Fruit fly (Drosophila melanogaster) whole organism, embryonic: ENCODE data around the gene mxt.
A peak's percentile ranks its signal among the peaks of the same experiment; 100 is the strongest.

Source experiments
- Bdp1 ChIP-seq: fragments of 200-800 bp; sonication (Bioruptor generic); optimal IDR thresholded peaks from 3 replicates; lab custom pipeline; 2016; ENCODE audit warnings: missing biosample characterization, missing genetic modification characterization
- CG10321 ChIP-seq: fragments of 200-800 bp; sonication (Bioruptor generic); IDR thresholded peaks from 2 replicates; pipeline ENCODE4 v1.3.6; 2022; ENCODE audit warnings: missing biosample characterization, missing genetic modification characterization
- CG10462 ChIP-seq: fragments of 200-800 bp; sonication (Bioruptor generic); optimal IDR thresholded peaks from 2 replicates; lab custom pipeline; 2016; ENCODE audit warnings: missing biosample characterization, missing genetic modification characterization
- CG10565 ChIP-seq: fragments of 200-800 bp; sonication (Bioruptor generic); optimal IDR thresholded peaks from 3 replicates; lab custom pipeline; 2016; ENCODE audit warnings: missing biosample characterization, mild to moderate bottlenecking, missing genetic modification characterization
- CG11247 ChIP-seq: fragments of 200-800 bp; sonication (Bioruptor generic); IDR thresholded peaks from 2 replicates; pipeline ENCODE4 v1.3.6; 2022; ENCODE audit warnings: missing biosample characterization, missing genetic modification characterization
- CG11504 ChIP-seq: fragments of 200-800 bp; sonication (Bioruptor generic); optimal IDR thresholded peaks from 3 replicates; lab custom pipeline; 2019; ENCODE audit warnings: missing biosample characterization, mild to moderate bottlenecking, missing genetic modification characterization, moderate library complexity
- CG11723 ChIP-seq: fragments of 200-800 bp; sonication (Bioruptor generic); optimal IDR thresholded peaks from 2 replicates; lab custom pipeline; 2017; ENCODE audit warnings: missing biosample characterization, mild to moderate bottlenecking, missing genetic modification characterization
- CG12236 ChIP-seq: fragments of 200-800 bp; sonication (Bioruptor generic); optimal IDR thresholded peaks from 2 replicates; lab custom pipeline; 2016; ENCODE audit warnings: missing biosample characterization, missing genetic modification characterization
- CG12391 ChIP-seq: fragments of 200-800 bp; sonication (Bioruptor generic); optimal IDR thresholded peaks from 3 replicates; lab custom pipeline; 2018; ENCODE audit warnings: missing biosample characterization, mild to moderate bottlenecking, missing genetic modification characterization, moderate library complexity
- CG12744 ChIP-seq: fragments of 200-800 bp; sonication (Bioruptor generic); optimal IDR thresholded peaks from 2 replicates; lab custom pipeline; 2016; ENCODE audit warnings: missing biosample characterization, missing genetic modification characterization
- CG12769 ChIP-seq: fragments of 200-800 bp; sonication (Bioruptor generic); optimal IDR thresholded peaks from 2 replicates; lab custom pipeline; 2019; ENCODE audit warnings: missing biosample characterization, mild to moderate bottlenecking, missing genetic modification characterization, moderate library complexity
- CG17361 ChIP-seq: fragments of 200-800 bp; sonication (Bioruptor generic); IDR thresholded peaks from 3 replicates; pipeline ENCODE4 v1.3.6; 2022; ENCODE audit warnings: missing biosample characterization, missing genetic modification characterization
- CG17568 ChIP-seq: fragments of 200-800 bp; sonication (Bioruptor generic); optimal IDR thresholded peaks from 2 replicates; lab custom pipeline; 2018; ENCODE audit warnings: missing biosample characterization, mild to moderate bottlenecking, missing genetic modification characterization, moderate library complexity
- CG2199 ChIP-seq: fragments of 200-800 bp; sonication (Bioruptor generic); IDR thresholded peaks from 3 replicates; pipeline ENCODE4 v1.3.6; 2022; ENCODE audit warnings: missing biosample characterization, missing genetic modification characterization
- CG2678 ChIP-seq: fragments of 200-800 bp; sonication (Bioruptor generic); optimal IDR thresholded peaks from 3 replicates; lab custom pipeline; 2019; ENCODE audit warnings: missing biosample characterization, mild to moderate bottlenecking, missing genetic modification characterization, moderate library complexity
- CG4282 ChIP-seq: fragments of 200-800 bp; sonication (Bioruptor generic); optimal IDR thresholded peaks from 2 replicates; lab custom pipeline; 2016; ENCODE audit warnings: missing biosample characterization, missing genetic modification characterization
- CG7987 ChIP-seq: fragments of 200-800 bp; sonication (Bioruptor generic); optimal IDR thresholded peaks from 2 replicates; lab custom pipeline; 2018; ENCODE audit warnings: missing biosample characterization, mild to moderate bottlenecking, missing genetic modification characterization, moderate library complexity
- CG8359 ChIP-seq: fragments of 200-800 bp; sonication (Bioruptor generic); optimal IDR thresholded peaks from 2 replicates; lab custom pipeline; 2017; ENCODE audit warnings: missing biosample characterization, mild to moderate bottlenecking, missing genetic modification characterization, borderline replicate concordance
- Deaf1 ChIP-seq: fragments of 200-800 bp; optimal IDR thresholded peaks from 3 replicates; lab custom pipeline; 2019; ENCODE audit warnings: missing biosample characterization, mild to moderate bottlenecking, missing genetic modification characterization, moderate library complexity
- Elba2 ChIP-seq: fragments of 200-800 bp; sonication (Bioruptor generic); optimal IDR thresholded peaks from 3 replicates; lab custom pipeline; 2016; ENCODE audit warnings: missing biosample characterization, missing genetic modification characterization
- Gsc ChIP-seq: fragments of 200-800 bp; sonication (Bioruptor generic); IDR thresholded peaks from 2 replicates; pipeline ENCODE4 v1.3.6; 2022; ENCODE audit warnings: missing biosample characterization, missing genetic modification characterization
- HLH3B ChIP-seq: fragments of 200-800 bp; sonication (Bioruptor generic); IDR thresholded peaks from 2 replicates; pipeline ENCODE4 v1.3.6; 2022; ENCODE audit warnings: missing biosample characterization, missing genetic modification characterization
- Hand ChIP-seq: fragments of 200-800 bp; sonication (Bioruptor generic); optimal IDR thresholded peaks from 2 replicates; lab custom pipeline; 2017; ENCODE audit warnings: mild to moderate bottlenecking, missing biosample characterization, missing genetic modification reagents, missing genetic modification characterization
- Hr78 ChIP-seq, 2 experiments: fragments of 200-800 bp in 1 of 2; fragments of >200 bp in 1 of 2; sonication (Bioruptor generic) in 1 of 2; optimal IDR thresholded peaks; 2 replicates each; lab custom pipeline; 2017 to 2019; ENCODE audit warnings: missing biosample characterization in 2 of 2, missing genetic modification characterization in 2 of 2, mild to moderate bottlenecking in 1 of 2, moderate library complexity in 1 of 2
- Jarid2 ChIP-seq: fragments of 200-800 bp; sonication (Bioruptor generic); optimal IDR thresholded peaks from 3 replicates; lab custom pipeline; 2017; ENCODE audit warnings: mild to moderate bottlenecking, missing biosample characterization, missing genetic modification reagents, missing genetic modification characterization
- MBD-R2 ChIP-seq: fragments of 200-800 bp; sonication (Bioruptor generic); IDR thresholded peaks from 2 replicates; pipeline ENCODE4 v1.3.6; 2022; ENCODE audit warnings: missing biosample characterization, missing genetic modification characterization
- Oaz ChIP-seq: fragments of 200-800 bp; sonication (Bioruptor generic); IDR thresholded peaks from 2 replicates; pipeline ENCODE4 v1.3.6; 2022; ENCODE audit warnings: missing biosample characterization, missing genetic modification characterization
- Rfx ChIP-seq: fragments of 200-800 bp; sonication (Bioruptor generic); IDR thresholded peaks from 2 replicates; pipeline ENCODE4 v1.3.6; 2022; ENCODE audit warnings: missing biosample characterization, missing genetic modification characterization
- Side ChIP-seq: fragments of 200-800 bp; sonication (Bioruptor generic); optimal IDR thresholded peaks from 2 replicates; lab custom pipeline; 2016; ENCODE audit warnings: missing biosample characterization, missing genetic modification characterization
- Sry-β ChIP-seq: fragments of 200-800 bp; sonication (Bioruptor generic); optimal IDR thresholded peaks from 2 replicates; lab custom pipeline; 2018; ENCODE audit warnings: missing biosample characterization, mild to moderate bottlenecking, missing genetic modification characterization, moderate library complexity
- ac ChIP-seq: fragments of 200-800 bp; sonication (Bioruptor generic); optimal IDR thresholded peaks from 3 replicates; lab custom pipeline; 2017; ENCODE audit warnings: missing biosample characterization, mild to moderate bottlenecking, missing genetic modification characterization
- bowl ChIP-seq: fragments of 200-800 bp; sonication (Bioruptor generic); IDR thresholded peaks from 2 replicates; pipeline ENCODE4 v1.3.6; 2022; ENCODE audit warnings: missing biosample characterization, missing genetic modification characterization
- chif ChIP-seq, 2 experiments: fragments of 200-800 bp; sonication (Bioruptor generic); optimal IDR thresholded peaks; 3 replicates each; lab custom pipeline; 2016; ENCODE audit warnings: missing biosample characterization in 2 of 2, missing genetic modification characterization in 2 of 2
- dati ChIP-seq: fragments of 200-800 bp; sonication (Bioruptor generic); IDR thresholded peaks from 2 replicates; pipeline ENCODE4 v1.3.6; 2022; ENCODE audit warnings: missing biosample characterization, missing genetic modification characterization
- gcm ChIP-seq: fragments of 200-800 bp; sonication (Bioruptor generic); optimal IDR thresholded peaks from 2 replicates; lab custom pipeline; 2019; ENCODE audit warnings: missing biosample characterization, mild to moderate bottlenecking, missing genetic modification characterization, moderate library complexity
- ken ChIP-seq: fragments of 200-800 bp; sonication (Bioruptor generic); IDR thresholded peaks from 3 replicates; pipeline ENCODE4 v1.3.6; 2022; ENCODE audit warnings: missing biosample characterization, missing genetic modification characterization
- lov ChIP-seq, 2 experiments: fragments of 200-800 bp in 1 of 2; fragments of >200 bp in 1 of 2; sonication (Bioruptor generic) in 1 of 2; IDR thresholded peaks in 1 of 2; optimal IDR thresholded peaks in 1 of 2; 2 replicates in 1 of 2; 3 replicates in 1 of 2; pipeline versions ENCODE4 v1.3.6 to Lab custom; 2017 to 2022; ENCODE audit warnings: missing biosample characterization in 1 of 2, missing genetic modification characterization in 1 of 2
- maf-S ChIP-seq: fragments of 200-800 bp; sonication (Bioruptor generic); optimal IDR thresholded peaks from 2 replicates; lab custom pipeline; 2016; ENCODE audit warnings: missing biosample characterization, missing genetic modification characterization
- otp ChIP-seq: fragments of 200-800 bp; sonication (Bioruptor generic); IDR thresholded peaks from 3 replicates; pipeline ENCODE4, ENCODE4 v1.3.6; 2022; ENCODE audit warnings: missing biosample characterization, missing genetic modification characterization
- prd ChIP-seq, 3 experiments: fragments of >200 bp in 2 of 3; fragments of 200-800 bp in 1 of 3; sonication (Bioruptor generic) in 1 of 3; optimal IDR thresholded peaks in 2 of 3; IDR thresholded peaks in 1 of 3; 2 replicates in 2 of 3; 3 replicates in 1 of 3; pipeline versions ENCODE4 v1.3.6 to Lab custom; 2017 to 2022; ENCODE audit warnings: missing biosample characterization in 1 of 3, missing genetic modification characterization in 1 of 3
- salm ChIP-seq: fragments of 200-800 bp; sonication (Bioruptor generic); optimal IDR thresholded peaks from 2 replicates; lab custom pipeline; 2018; ENCODE audit warnings: missing biosample characterization, mild to moderate bottlenecking, missing genetic modification characterization
- sima ChIP-seq: fragments of 200-800 bp; sonication (Bioruptor generic); optimal IDR thresholded peaks from 2 replicates; lab custom pipeline; 2016; ENCODE audit warnings: missing biosample characterization, missing genetic modification characterization
- sisA ChIP-seq: fragments of 200-800 bp; sonication (Bioruptor generic); IDR thresholded peaks from 2 replicates; pipeline ENCODE4 v1.3.6; 2022; ENCODE audit warnings: missing biosample characterization, missing genetic modification characterization
- tgo ChIP-seq: fragments of 200-800 bp; sonication (Bioruptor generic); IDR thresholded peaks from 3 replicates; pipeline ENCODE4 v1.3.6; 2022; ENCODE audit warnings: missing biosample characterization, missing genetic modification characterization
- toy ChIP-seq: fragments of 200-800 bp; sonication (Bioruptor generic); IDR thresholded peaks from 2 replicates; pipeline ENCODE4 v1.3.6; 2022; ENCODE audit warnings: missing biosample characterization, missing genetic modification characterization
- trem ChIP-seq: fragments of 200-800 bp; optimal IDR thresholded peaks from 3 replicates; lab custom pipeline; 2019; ENCODE audit warnings: missing biosample characterization, mild to moderate bottlenecking, missing genetic modification characterization, moderate library complexity
- zen2 ChIP-seq: fragments of 200-800 bp; sonication (Bioruptor generic); IDR thresholded peaks from 3 replicates; pipeline ENCODE4 v1.3.6; 2022; ENCODE audit warnings: missing biosample characterization, missing genetic modification characterization; ENCODE audit not compliant: partially characterized antibody

mxt gene

DNA sequence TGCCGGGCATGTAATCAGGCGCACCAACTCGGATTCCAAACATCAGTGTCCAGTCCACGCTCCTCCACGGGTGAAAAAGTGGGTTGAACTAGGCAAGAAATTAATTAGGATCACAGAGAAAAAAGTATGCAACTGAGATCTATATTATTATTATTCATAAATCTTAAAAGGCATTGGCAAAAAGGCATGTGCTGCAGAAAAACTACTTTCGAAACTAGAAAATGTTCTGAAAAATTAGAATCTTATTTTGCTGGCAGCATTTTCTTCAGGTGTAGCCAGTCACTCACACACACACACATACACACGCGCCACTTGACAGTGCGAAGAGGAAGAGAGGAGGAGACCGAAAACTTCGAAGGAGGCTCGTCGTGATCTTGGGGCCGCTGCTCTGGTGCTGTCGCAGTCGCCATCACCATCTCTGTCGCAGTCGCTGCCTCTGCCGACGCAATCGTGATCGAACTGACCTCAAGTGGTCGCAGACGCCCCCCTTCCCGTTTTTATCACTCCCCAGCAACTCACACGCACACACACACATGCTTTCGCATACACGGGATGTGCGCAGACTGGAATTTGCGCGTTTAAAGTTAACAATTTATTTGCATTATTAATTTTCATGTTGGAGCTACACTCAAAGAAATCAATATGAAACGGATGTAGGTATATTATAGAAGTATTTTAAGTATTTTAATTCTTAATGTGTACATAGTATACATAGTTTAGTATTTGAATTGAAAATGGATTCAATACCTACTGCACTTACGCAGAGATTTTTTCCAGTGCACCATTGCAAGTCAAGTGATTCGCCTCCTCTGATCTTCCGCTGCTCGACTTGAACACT lies 40.5 kb upstream of the mxt start (continued):
- peak; percentile 57; the same call in 1 of the 3 replicates for TF ChIP-seq CG17361 (GFP tag; lab: Robert Waterston, UW)
- TF ChIP-seq Sry-β: no peak
- TF ChIP-seq CG12744 (GFP tag; lab: Kevin White, UChicago): no peak
- no peak for TF ChIP-seq CG12236 (GFP tag; lab: Kevin White, UChicago)
- TF ChIP-seq CG12769 (tag; lab: Kevin White, UChicago): peak; percentile 69
- no peak for TF ChIP-seq Bdp1 (GFP tag; lab: Kevin White, UChicago)
- 0 out of 2 replicates have a peak, but pooled peaks have one; percentile 15 for TF ChIP-seq Oaz (GFP tag; lab: Robert Waterston, UW)
- TF ChIP-seq Hr78 (GFP tag; optimal IDR thresholded peaks at IDR 0.05; lab: Kevin White, UChicago): peak in 1 of 2 experiments; percentile 70
- no peak for TF ChIP-seq CG10462
- peak; percentile 67 for TF ChIP-seq CG11504 (tag; lab: Kevin White, UChicago)
- TF ChIP-seq ac: no peak
- no peak for TF ChIP-seq prd (optimal IDR thresholded peaks at IDR 0.05; lab: Kevin White, UChicago)
- TF ChIP-seq prd (GFP tag; IDR thresholded peaks at IDR 0.05; lab: Robert Waterston, UW): peak; percentile 77
- TF ChIP-seq sisA (GFP tag; lab: Robert Waterston, UW): peak; percentile 63
- no peak for TF ChIP-seq dati
- TF ChIP-seq gcm (GFP tag; lab: Kevin White, UChicago): peak; percentile 15
- peak; percentile 19 for TF ChIP-seq CG11723 (GFP tag; lab: Kevin White, UChicago)
- TF ChIP-seq CG12391 (tag; lab: Kevin White, UChicago): peak; percentile 53
- no peak; the same call in 2 of the 3 replicates for TF ChIP-seq otp (GFP tag; lab: Robert Waterston, UW)
- TF ChIP-seq sima (GFP tag; lab: Kevin White, UChicago): no peak
- TF ChIP-seq CG2678: peak; percentile 68
- TF ChIP-seq HLH3B (GFP tag; lab: Robert Waterston, UW): peak; percentile 66
- no peak for TF ChIP-seq Side (GFP tag; lab: Kevin White, UChicago)
- TF ChIP-seq toy: no peak
- TF ChIP-seq CG17568 (GFP tag; lab: Kevin White, UChicago): peak; percentile 21
- TF ChIP-seq zen2: no peak
- no peak for TF ChIP-seq Jarid2 (GFP tag; lab: Kevin White, UChicago)
- TF ChIP-seq trem (tag; lab: Kevin White, UChicago): peak; percentile 46
- TF ChIP-seq ken: peak; percentile 52; the same call in 1 of the 3 replicates
- TF ChIP-seq CG11247 (GFP tag; lab: Robert Waterston, UW): peak; percentile 63
- TF ChIP-seq Rfx (GFP tag; lab: Robert Waterston, UW): peak; percentile 80
- no peak for TF ChIP-seq Deaf1
- TF ChIP-seq Gsc: no peak
- TF ChIP-seq Elba2: no peak
- TF ChIP-seq MBD-R2: 0 out of 2 replicates have a peak, but pooled peaks have one; percentile 9
- TF ChIP-seq lov (optimal IDR thresholded peaks at IDR 0.05; lab: Kevin White, UChicago): no peak
- peak; percentile 54; the same call in 1 of the 3 replicates for TF ChIP-seq lov (GFP tag; IDR thresholded peaks at IDR 0.05; lab: Robert Waterston, UW)
- peak; percentile 70; the same call in 2 of the 3 replicates for TF ChIP-seq tgo (GFP tag; lab: Robert Waterston, UW)
- no peak for TF ChIP-seq CG4282
- TF ChIP-seq CG10321 (GFP tag; lab: Robert Waterston, UW): no peak
- TF ChIP-seq chif (GFP tag; optimal IDR thresholded peaks at IDR 0.05; lab: Kevin White, UChicago): peak; percentile 44 to 51
- TF ChIP-seq Hand (GFP tag; lab: Kevin White, UChicago): no peak
- TF ChIP-seq CG7987: no peak
- TF ChIP-seq salm (tag; lab: Kevin White, UChicago): no peak
- TF ChIP-seq maf-S (GFP tag; lab: Kevin White, UChicago): no peak
- TF ChIP-seq CG2199 (GFP tag; lab: Robert Waterston, UW): peak; percentile 36; the same call in 1 of the 3 replicates
- TF ChIP-seq CG10565 (GFP tag; lab: Kevin White, UChicago): no peak
- no peak for TF ChIP-seq bowl
- TF ChIP-seq CG8359 (GFP tag; lab: Kevin White, UChicago): no peak
